Fruit fly (Drosophila melanogaster) whole organism, prepupa: ENCODE measurements around the gene t.

Source experiments
- Blimp-1 ChIP-seq: fragments of 200-800 bp; sonication (Bioruptor generic); optimal IDR thresholded peaks from 3 replicates; lab custom pipeline; 2017; ENCODE audit warnings: missing biosample characterization, missing genetic modification characterization, mild to moderate bottlenecking, moderate library complexity, missing genetic modification reagents
- CG10669 ChIP-seq: fragments of 200-800 bp; sonication (Bioruptor generic); optimal IDR thresholded peaks from 3 replicates; lab custom pipeline; 2018; ENCODE audit warnings: missing biosample characterization, mild to moderate bottlenecking, missing genetic modification characterization, moderate library complexity
- CG11762 ChIP-seq: fragments of 200-800 bp; sonication (Bioruptor generic); optimal IDR thresholded peaks from 3 replicates; lab custom pipeline; 2016; ENCODE audit warnings: missing biosample characterization, missing genetic modification characterization; ENCODE audit not compliant: insufficient read depth
- CG11902 ChIP-seq: fragments of 200-800 bp; sonication (Bioruptor generic); optimal IDR thresholded peaks from 3 replicates; lab custom pipeline; 2016; ENCODE audit warnings: missing biosample characterization, missing genetic modification characterization
- CG1621 ChIP-seq: fragments of 200-800 bp; sonication (Bioruptor generic); optimal IDR thresholded peaks from 3 replicates; lab custom pipeline; 2018; ENCODE audit warnings: missing biosample characterization, mild to moderate bottlenecking, missing genetic modification characterization
- CG16779 ChIP-seq: fragments of 200-800 bp; sonication (Bioruptor generic); optimal IDR thresholded peaks from 3 replicates; lab custom pipeline; 2017; ENCODE audit warnings: missing biosample characterization, mild to moderate bottlenecking, missing genetic modification characterization
- CG3032 ChIP-seq: fragments of 200-800 bp; optimal IDR thresholded peaks from 2 replicates; lab custom pipeline; 2019; ENCODE audit warnings: missing biosample characterization, mild to moderate bottlenecking, missing genetic modification characterization, moderate library complexity
- CG32006 ChIP-seq: fragments of 200-800 bp; sonication (Bioruptor generic); optimal IDR thresholded peaks from 3 replicates; lab custom pipeline; 2017; ENCODE audit warnings: missing biosample characterization, mild to moderate bottlenecking, missing genetic modification characterization
- CG4318 ChIP-seq: fragments of 200-800 bp; sonication (Bioruptor generic); optimal IDR thresholded peaks from 3 replicates; lab custom pipeline; 2017; ENCODE audit warnings: missing biosample characterization, mild to moderate bottlenecking, missing genetic modification characterization
- CG6792 ChIP-seq: fragments of 200-800 bp; sonication (Bioruptor generic); optimal IDR thresholded peaks from 3 replicates; lab custom pipeline; 2016; ENCODE audit warnings: missing biosample characterization, missing genetic modification characterization
- CG7368 ChIP-seq: fragments of 200-800 bp; sonication (Bioruptor generic); optimal IDR thresholded peaks from 3 replicates; lab custom pipeline; 2016; ENCODE audit warnings: missing biosample characterization, missing genetic modification characterization
- CG8119 ChIP-seq: fragments of 200-800 bp; sonication (Bioruptor generic); IDR thresholded peaks from 3 replicates; pipeline ENCODE4 v1.3.6; 2022; ENCODE audit warnings: missing biosample characterization, missing genetic modification characterization
- CG8319 ChIP-seq: fragments of 200-800 bp; sonication (Bioruptor generic); optimal IDR thresholded peaks from 3 replicates; lab custom pipeline; 2016; ENCODE audit warnings: missing biosample characterization, missing genetic modification characterization
- Eip75B ChIP-seq: fragments of 200-800 bp; sonication (Bioruptor generic); optimal IDR thresholded peaks from 3 replicates; lab custom pipeline; 2016; ENCODE audit warnings: missing biosample characterization, missing genetic modification characterization
- Hr38 ChIP-seq: sonication (Bioruptor generic); optimal IDR thresholded peaks from 2 replicates; lab custom pipeline; 2016; ENCODE audit warnings: missing biosample characterization, missing genetic modification characterization
- Lpt ChIP-seq: fragments of 200-800 bp; sonication (Bioruptor generic); optimal IDR thresholded peaks from 3 replicates; lab custom pipeline; 2016; ENCODE audit warnings: missing biosample characterization, missing genetic modification characterization
- OdsH ChIP-seq: fragments of 200-800 bp; sonication (Bioruptor generic); optimal IDR thresholded peaks from 3 replicates; lab custom pipeline; 2016; ENCODE audit warnings: missing biosample characterization, missing genetic modification characterization
- eg ChIP-seq: fragments of 200-800 bp; sonication (Bioruptor generic); IDR thresholded peaks from 3 replicates; pipeline ENCODE4 v1.3.6; 2022; ENCODE audit warnings: missing biosample characterization, missing genetic modification characterization
- esn ChIP-seq: fragments of 200-800 bp; sonication (Bioruptor generic); optimal IDR thresholded peaks from 2 replicates; lab custom pipeline; 2016; ENCODE audit warnings: missing biosample characterization, mild to moderate bottlenecking, missing genetic modification characterization, moderate library complexity
- fd59A ChIP-seq: fragments of 200-800 bp; sonication (Bioruptor generic); optimal IDR thresholded peaks from 2 replicates; lab custom pipeline; 2017; ENCODE audit warnings: missing biosample characterization, mild to moderate bottlenecking, missing genetic modification characterization, missing genetic modification reagents
- fd85E ChIP-seq: fragments of 200-800 bp; sonication (Bioruptor generic); optimal IDR thresholded peaks from 3 replicates; lab custom pipeline; 2016; ENCODE audit warnings: missing biosample characterization, missing genetic modification characterization
- fkh ChIP-seq: fragments of 200-800 bp; sonication (Bioruptor generic); optimal IDR thresholded peaks from 3 replicates; lab custom pipeline; 2017; ENCODE audit warnings: missing biosample characterization, mild to moderate bottlenecking, missing genetic modification characterization, moderate library complexity
- salr ChIP-seq, 2 experiments: fragments of 200-800 bp; sonication (Bioruptor generic); optimal IDR thresholded peaks; 3 replicates each; lab custom pipeline; 2016 to 2018; ENCODE audit warnings: missing biosample characterization in 2 of 2, missing genetic modification characterization in 2 of 2, mild to moderate bottlenecking in 1 of 2
- spab ChIP-seq: fragments of 200-800 bp; sonication (Bioruptor generic); optimal IDR thresholded peaks from 2 replicates; lab custom pipeline; 2017; ENCODE audit warnings: missing biosample characterization, mild to moderate bottlenecking, missing genetic modification characterization, missing genetic modification reagents
- ss ChIP-seq, 2 experiments: fragments of 200-800 bp; sonication (Bioruptor generic); optimal IDR thresholded peaks; 2 replicates in 1 of 2; 3 replicates in 1 of 2; lab custom pipeline; 2017 to 2018; ENCODE audit warnings: mild to moderate bottlenecking in 2 of 2, missing biosample characterization in 2 of 2, missing genetic modification characterization in 2 of 2, moderate library complexity in 1 of 2
- vri ChIP-seq: fragments of 200-800 bp; sonication (Bioruptor generic); optimal IDR thresholded peaks from 3 replicates; lab custom pipeline; 2016; ENCODE audit warnings: missing biosample characterization, mild to moderate bottlenecking, missing genetic modification characterization

Gene t

DNA sequence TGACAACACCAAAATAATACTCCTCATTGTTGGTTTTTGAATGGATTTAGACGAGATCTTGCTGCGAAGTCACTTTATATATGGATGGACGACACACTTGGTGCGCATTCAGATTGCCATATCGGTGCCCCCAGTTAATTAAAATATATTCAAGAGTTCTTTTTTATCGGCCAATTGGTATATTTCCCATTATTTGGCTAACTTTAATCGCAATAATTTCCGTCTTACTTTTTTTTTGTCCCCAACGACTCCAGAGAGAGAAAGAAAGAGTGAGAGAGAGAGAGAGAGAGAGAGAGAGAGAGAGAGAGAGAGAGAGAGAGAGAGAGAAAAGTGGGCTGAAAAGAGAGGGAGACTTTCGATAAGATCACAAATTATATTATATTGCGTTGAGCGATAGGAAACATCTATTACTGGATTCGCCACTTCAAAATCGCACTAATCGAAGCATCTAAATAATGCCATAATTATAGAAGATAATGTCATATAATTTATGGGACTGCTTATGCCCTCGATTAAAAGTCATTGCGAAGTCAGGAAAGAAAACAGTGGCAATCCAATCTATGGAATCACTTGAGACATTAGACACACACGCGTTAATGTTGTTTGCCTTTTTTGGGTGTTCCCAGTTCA, 32.4 kb downstream of the t start, which contains the start of gene CG12115:
Gene CG12115 (minus strand): TSS at position 51 of the 630 bp plus-strand sequence.
- TF ChIP-seq CG32006 (no peak), vri (GFP tag; lab: Kevin White, UChicago) (peak; percentile 13)
- TF ChIP-seq, all 60 proteins: peak for 1

DNA sequence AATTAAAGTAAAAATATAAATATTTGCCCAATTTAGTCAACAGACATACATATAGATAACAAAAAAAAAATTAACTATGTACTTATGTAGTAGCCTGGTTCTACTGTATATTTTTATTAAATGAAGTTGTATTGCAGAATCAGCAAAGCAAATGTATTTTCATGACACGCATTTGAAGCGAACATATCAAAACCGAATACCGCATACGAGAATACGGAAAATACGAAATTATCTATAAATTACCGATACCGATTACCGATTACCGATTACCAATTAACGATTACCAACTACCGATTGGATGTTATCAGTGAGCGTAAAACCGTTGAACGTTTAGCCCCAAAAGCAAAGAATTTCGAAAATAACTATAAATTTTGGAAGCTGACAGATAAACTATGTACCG, 35.6 kb downstream of the t start:
- TF ChIP-seq CG3032 (tag; lab: Kevin White, UChicago), result no peak
- no peak for TF ChIP-seq eg (GFP tag; lab: Robert Waterston, UW)
- TF ChIP-seq Hr38 (GFP tag; lab: Kevin White, UChicago), result no peak
- TF ChIP-seq salr (GFP tag; optimal IDR thresholded peaks at IDR 0.05; lab: Kevin White, UChicago), result no peak
- no peak for TF ChIP-seq CG11762
- no peak for TF ChIP-seq fd85E (GFP tag; lab: Kevin White, UChicago)
- TF ChIP-seq CG7368, result no peak
- TF ChIP-seq CG11902 (GFP tag; lab: Kevin White, UChicago), result no peak

- no peak for TF ChIP-seq Eip75B (GFP tag; lab: Kevin White, UChicago)
- TF ChIP-seq CG4318 (GFP tag; lab: Kevin White, UChicago), result no peak
- no peak for TF ChIP-seq OdsH (GFP tag; lab: Kevin White, UChicago)
- TF ChIP-seq spab (GFP tag; lab: Kevin White, UChicago), result no peak
- no peak for TF ChIP-seq CG16779 (tag; lab: Kevin White, UChicago)
- no peak for TF ChIP-seq Lpt (GFP tag; lab: Kevin White, UChicago)
- no peak for TF ChIP-seq fd59A (GFP tag; lab: Kevin White, UChicago)
- TF ChIP-seq CG6792, result no peak
- TF ChIP-seq CG32006, result no peak
- TF ChIP-seq vri (GFP tag; lab: Kevin White, UChicago), result no peak
- no peak for TF ChIP-seq esn (GFP tag; lab: Kevin White, UChicago)
- TF ChIP-seq fkh (GFP tag; lab: Kevin White, UChicago), result no peak
- TF ChIP-seq CG1621 (tag; lab: Kevin White, UChicago), result no peak
- no peak for TF ChIP-seq CG8119 (GFP tag; lab: Robert Waterston, UW)
- TF ChIP-seq Blimp-1 (GFP tag; lab: Kevin White, UChicago), result no peak
- no peak for TF ChIP-seq ss (GFP tag; optimal IDR thresholded peaks at IDR 0.05; lab: Kevin White, UChicago)
- TF ChIP-seq CG8319 (GFP tag; lab: Kevin White, UChicago), result no peak
- no peak for TF ChIP-seq CG11902 (GFP tag; lab: Kevin White, UChicago)
- no peak for TF ChIP-seq salr (GFP tag; optimal IDR thresholded peaks at IDR 0.05; lab: Kevin White, UChicago)
- TF ChIP-seq CG10669 (GFP tag; lab: Kevin White, UChicago), result no peak
These were observed 54.8 kb downstream of the t start for dm6 chrX:9168273-9168672.
